Fruit fly (Drosophila melanogaster) S2 (cell line): ENCODE data around the gene CG44303.

Experiments used
- CG8478 ChIP-seq: fragments of >200 bp; optimal IDR thresholded peaks from 2 replicates; lab custom pipeline; 2018
- CTCF ChIP-seq, 2 experiments: fragments of >200 bp; optimal IDR thresholded peaks; 2 replicates each; lab custom pipeline; 2018

Gene CG44303

dm6 chrX:6696467-6696866 lies 9.2 kb upstream of the CG44303 start:
- TF ChIP-seq CG8478 (lab: Kevin White, UChicago) (no peak), CTCF (optimal IDR thresholded peaks at IDR 0.05; lab: Kevin White, UChicago) (no peak)

- TF ChIP-seq CTCF (optimal IDR thresholded peaks at IDR 0.05; lab: Kevin White, UChicago) (no peak), CG8478 (lab: Kevin White, UChicago) (no peak)
Measured at dm6 chrX:6694979-6695388, 7.8 kb upstream of the CG44303 start, which contains the start of gene CG14442. Gene CG14442, minus strand, starts transcription at chrX:6695007.

- no peak for TF ChIP-seq CG8478 (lab: Kevin White, UChicago)
- TF ChIP-seq CTCF (optimal IDR thresholded peaks at IDR 0.05; lab: Kevin White, UChicago) = no peak
Measured at dm6 chrX:6694105-6694788, 7.0 kb upstream of the CG44303 start.

dm6 chrX:6688620-6689400 lies 1.6 kb upstream of the CG44303 start, which contains the start of gene CG3184:
Gene CG3184, minus strand, starts transcription at chrX:6688774.
- no peak for TF ChIP-seq CTCF (optimal IDR thresholded peaks at IDR 0.05; lab: Kevin White, UChicago)
- TF ChIP-seq CG8478 (lab: Kevin White, UChicago) = no peak

- TF ChIP-seq CTCF (optimal IDR thresholded peaks at IDR 0.05; lab: Kevin White, UChicago) (peak in 1 of 2 experiments; percentile 37), CG8478 (lab: Kevin White, UChicago) (no peak)
Measured at dm6 chrX:6683635-6684499, 3.4 kb downstream of the CG44303 start, which contains the start of gene Pink1. Gene Pink1, plus strand, starts transcription at chrX:6683798.

- TF ChIP-seq CTCF (optimal IDR thresholded peaks at IDR 0.05; lab: Kevin White, UChicago) (no peak), CG8478 (lab: Kevin White, UChicago) (no peak)
Measured at dm6 chrX:6681467-6681866, 5.8 kb downstream of the CG44303 start, which contains the start of gene Fum2. Gene Fum2, plus strand, starts transcription at chrX:6681767.

- TF ChIP-seq CTCF (optimal IDR thresholded peaks at IDR 0.05; lab: Kevin White, UChicago) (no peak), CG8478 (lab: Kevin White, UChicago) (no peak)
Measured at dm6 chrX:6679502-6679810, 7.8 kb downstream of the CG44303 start.

- no peak for TF ChIP-seq CG8478 (lab: Kevin White, UChicago)
- TF ChIP-seq CTCF (optimal IDR thresholded peaks at IDR 0.05; lab: Kevin White, UChicago) = no peak
Measured at dm6 chrX:6678635-6679501, 8.4 kb downstream of the CG44303 start, which contains the start of gene ND-ASHI. Gene ND-ASHI, minus strand, starts transcription at chrX:6679118.

- TF ChIP-seq CG8478 (lab: Kevin White, UChicago) (no peak), CTCF (optimal IDR thresholded peaks at IDR 0.05; lab: Kevin White, UChicago) (no peak)
Measured at dm6 chrX:6677826-6678489, 9.3 kb downstream of the CG44303 start, which contains the start of gene Fum1. Gene Fum1, plus strand, starts transcription at chrX:6678424.

- no peak for TF ChIP-seq CG8478 (lab: Kevin White, UChicago)
- TF ChIP-seq CTCF (optimal IDR thresholded peaks at IDR 0.05; lab: Kevin White, UChicago) = no peak
Measured at dm6 chrX:6673637-6674487, 13.4 kb downstream of the CG44303 start, which contains the start of the genes CG3198 and Mcm6. Gene CG3198, minus strand, starts transcription at chrX:6673973. Gene Mcm6, plus strand, starts transcription at chrX:6674387.

dm6 chrX:6663976-6664375 lies 23.2 kb downstream of the CG44303 start:
- TF ChIP-seq CG8478 (lab: Kevin White, UChicago) (no peak), CTCF (optimal IDR thresholded peaks at IDR 0.05; lab: Kevin White, UChicago) (no peak)
